Fruit fly (Drosophila melanogaster): ENCODE measurements around the gene CG16782.

The CG16782 gene

DNA sequence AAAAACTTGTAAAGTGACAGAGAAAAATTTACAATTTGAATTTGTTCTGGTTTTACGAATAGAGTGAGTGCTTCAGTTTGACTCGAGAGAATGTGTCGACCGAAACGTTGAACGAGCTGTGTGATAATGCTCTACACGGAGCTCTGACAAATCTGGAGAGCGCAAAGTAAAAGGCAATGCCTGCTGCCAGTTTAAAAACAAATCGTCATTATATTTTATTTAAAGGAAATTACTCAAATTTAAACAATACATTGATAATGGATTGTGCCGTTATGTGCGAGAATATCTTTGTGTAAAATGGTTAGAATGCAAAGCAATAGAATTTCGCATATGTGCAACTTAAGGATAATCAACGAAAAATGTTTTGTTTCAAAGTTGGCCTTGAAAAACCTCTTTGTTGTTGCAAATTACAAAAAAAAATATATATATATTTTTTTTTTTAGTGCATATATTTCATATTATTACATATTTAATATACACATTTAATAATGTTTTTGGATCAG is at the start of gene CG16782, which contains the start of gene CG10801:
Gene CG16782 (minus strand): TSS at position 101 of the 503 bp plus-strand sequence.
Gene CG10801 (plus strand): TSS at position 453 of the 503 bp plus-strand sequence.
- no peak for TF ChIP-seq schlank (tag; optimal IDR thresholded peaks at IDR 0.05)
- no peak for TF ChIP-seq CG15479 (GFP tag; optimal IDR thresholded peaks at IDR 0.05)
- TF ChIP-seq CG11247 (GFP tag; IDR thresholded peaks at IDR 0.05): no peak
- no peak for TF ChIP-seq ap (GFP tag; IDR thresholded peaks at IDR 0.05)
- TF ChIP-seq CrebB (tag; optimal IDR thresholded peaks at IDR 0.05): no peak
- TF ChIP-seq tll (GFP tag; optimal IDR thresholded peaks at IDR 0.05): no peak
- no peak for TF ChIP-seq Atf3 (GFP tag; optimal IDR thresholded peaks at IDR 0.05)

DNA sequence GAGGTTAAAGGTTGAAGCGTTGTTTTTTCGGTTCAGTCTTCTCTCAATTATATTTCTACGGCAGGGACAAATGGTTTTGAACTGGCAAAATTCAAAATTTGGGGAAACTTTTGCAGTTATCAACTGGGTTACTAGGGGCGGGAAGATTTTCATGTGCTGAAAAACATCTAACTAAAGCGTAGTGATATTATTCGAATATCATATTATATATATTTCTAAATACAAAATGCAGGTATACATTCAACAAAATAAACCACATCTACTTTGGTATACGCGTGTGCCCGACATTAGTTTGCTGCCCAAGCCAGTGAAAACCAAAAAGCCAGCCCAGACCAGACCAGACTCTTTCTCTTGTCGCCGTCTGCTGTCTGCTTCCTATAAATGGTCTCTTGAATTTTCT is 44.7 kb upstream of the CG16782 start, which contains the start of gene Gas8:
Gene Gas8 (minus strand): TSS at position 101 of the 400 bp plus-strand sequence.
- no peak for TF ChIP-seq nau (GFP tag; optimal IDR thresholded peaks at IDR 0.05)
- no peak for TF ChIP-seq sd (tag; optimal IDR thresholded peaks at IDR 0.05)
- TF ChIP-seq Nf-YA (GFP tag; IDR thresholded peaks at IDR 0.05): no peak
- TF ChIP-seq CG2202 (tag; optimal IDR thresholded peaks at IDR 0.05): no peak
- TF ChIP-seq CG8290 (GFP tag; optimal IDR thresholded peaks at IDR 0.05): no peak
- no peak for TF ChIP-seq CG8290 (tag; optimal IDR thresholded peaks at IDR 0.05)
- no peak for TF ChIP-seq CG10321 (GFP tag; IDR thresholded peaks at IDR 0.05)
- no peak for TF ChIP-seq Bteb2 (GFP tag; optimal IDR thresholded peaks at IDR 0.05)
- TF ChIP-seq CG18764 (GFP tag; optimal IDR thresholded peaks at IDR 0.05): no peak
- TF ChIP-seq NC2β (GFP tag; optimal IDR thresholded peaks at IDR 0.05): no peak
- no peak for TF ChIP-seq CG7839 (tag; optimal IDR thresholded peaks at IDR 0.05)
- no peak for TF ChIP-seq CG12155 (GFP tag; optimal IDR thresholded peaks at IDR 0.05)
- TF ChIP-seq amos (GFP tag; IDR thresholded peaks at IDR 0.05; ENCODE audit: partially characterized antibody): no peak
- no peak for TF ChIP-seq CG10274 (GFP tag; optimal IDR thresholded peaks at IDR 0.05)
- no peak for TF ChIP-seq ham (GFP tag; IDR thresholded peaks at IDR 0.05)
- no peak for TF ChIP-seq CG3407 (GFP tag; optimal IDR thresholded peaks at IDR 0.05)

DNA sequence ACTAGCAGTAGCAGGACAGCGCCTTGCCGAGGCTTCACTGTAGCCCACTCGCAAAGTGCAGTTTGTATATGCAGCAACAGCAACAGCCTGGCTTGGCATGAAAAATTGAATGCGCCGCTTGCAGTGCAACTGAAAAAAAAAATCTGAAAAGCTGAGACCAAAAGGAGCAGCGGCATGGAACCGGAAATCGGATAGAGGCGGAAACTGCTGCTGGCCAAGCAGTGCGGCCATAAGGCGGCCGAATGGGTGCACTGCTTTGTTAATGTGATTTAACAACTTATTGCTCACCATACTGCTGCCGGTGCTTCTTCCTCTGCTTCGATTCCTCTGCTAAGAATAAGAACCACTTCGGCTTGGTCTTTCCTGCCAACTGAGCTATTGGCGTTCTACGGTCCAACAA is 44.2 kb upstream of the CG16782 start:
- TF ChIP-seq chm (GFP tag; IDR thresholded peaks at IDR 0.05) (0 out of 2 replicates have a peak, but pooled peaks have one; percentile 35), CG13775 (GFP tag; optimal IDR thresholded peaks at IDR 0.05) (peak; percentile 1), Spps (tag; optimal IDR thresholded peaks at IDR 0.05) (no peak), z (GFP tag; IDR thresholded peaks at IDR 0.05) (0 out of 3 replicates have a peak, but pooled peaks have one; percentile 7), lov (optimal IDR thresholded peaks at IDR 0.05) (no peak), lov (GFP tag; IDR thresholded peaks at IDR 0.05) (0 out of 3 replicates have a peak, but pooled peaks have one; percentile 28), grau (tag; optimal IDR thresholded peaks at IDR 0.05) (peak; percentile 25), stwl (tag; optimal IDR thresholded peaks at IDR 0.05) (peak; percentile 13), CG4854 (GFP tag; optimal IDR thresholded peaks at IDR 0.05) (no peak), CG2202 (tag; optimal IDR thresholded peaks at IDR 0.05) (peak; percentile 5), zen (tag; optimal IDR thresholded peaks at IDR 0.05) (peak; percentile 25), CG3847 (GFP tag; IDR thresholded peaks at IDR 0.05) (no peak), slbo (GFP tag; IDR thresholded peaks at IDR 0.05) (no peak), CG31365 (tag; optimal IDR thresholded peaks at IDR 0.05) (peak; percentile 38), Dbx (GFP tag; IDR thresholded peaks at IDR 0.05) (no peak), CG7271 (tag; optimal IDR thresholded peaks at IDR 0.05) (peak; percentile 66), Nf-YA (GFP tag; IDR thresholded peaks at IDR 0.05) (no peak), fd102C (GFP tag; optimal IDR thresholded peaks at IDR 0.05) (peak; percentile 15), zfh1 (GFP tag; IDR thresholded peaks at IDR 0.05) (0 out of 3 replicates have a peak, but pooled peaks have one; percentile 28), sens-2 (GFP tag; IDR thresholded peaks at IDR 0.05) (no peak), Awh (GFP tag; IDR thresholded peaks at IDR 0.05) (0 out of 2 replicates have a peak, but pooled peaks have one; percentile 9), ase (GFP tag; IDR thresholded peaks at IDR 0.05) (0 out of 3 replicates have a peak, but pooled peaks have one; percentile 31), CG15696 (tag; optimal IDR thresholded peaks at IDR 0.05) (no peak), ci (GFP tag; IDR thresholded peaks at IDR 0.05) (0 out of 3 replicates have a peak, but pooled peaks have one; percentile 14), Dip3 (GFP tag; optimal IDR thresholded peaks at IDR 0.05) (no peak), E2f1 (GFP tag; IDR thresholded peaks at IDR 0.05) (no peak), CG2712 (tag; optimal IDR thresholded peaks at IDR 0.05) (no peak), CG10654 (GFP tag; optimal IDR thresholded peaks at IDR 0.05) (no peak)
